Fruit fly (Drosophila melanogaster): ENCODE results near the gene Paip2.

Paip2 gene

dm6 chr3R:12980628-12981219, at the start of gene Paip2 (continued):
- TF ChIP-seq Ets97D (GFP tag; optimal IDR thresholded peaks at IDR 0.05) (peak; percentile 79), unc-4 (GFP tag; IDR thresholded peaks at IDR 0.05; ENCODE audit: partially characterized antibody) (peak; percentile 98), stwl (tag; optimal IDR thresholded peaks at IDR 0.05) (peak; percentile 69), CG7928 (GFP tag; optimal IDR thresholded peaks at IDR 0.05) (no peak), psq (GFP tag; optimal IDR thresholded peaks at IDR 0.05) (no peak), Hmx (GFP tag; optimal IDR thresholded peaks at IDR 0.05) (no peak), CrebB (tag; optimal IDR thresholded peaks at IDR 0.05) (no peak), CG1024 (GFP tag; IDR thresholded peaks at IDR 0.05) (no peak), sens (GFP tag) (peak; percentile 70), CoRest (tag; optimal IDR thresholded peaks at IDR 0.05) (peak; percentile 67), Eip74EF (GFP tag; optimal IDR thresholded peaks at IDR 0.05) (no peak), kah (GFP tag; optimal IDR thresholded peaks at IDR 0.05) (no peak), CG3847 (GFP tag; IDR thresholded peaks at IDR 0.05) (peak; percentile 28), insv (GFP tag; optimal IDR thresholded peaks at IDR 0.05) (peak in 1 of 2 experiments; percentile 32), Dad (GFP tag; optimal IDR thresholded peaks at IDR 0.05) (peak; percentile 35), HLH54F (GFP tag; optimal IDR thresholded peaks at IDR 0.05) (no peak), lbe (GFP tag; optimal IDR thresholded peaks at IDR 0.05) (peak; percentile 16), h (optimal IDR thresholded peaks at IDR 0.05) (no peak), E2f1 (GFP tag; IDR thresholded peaks at IDR 0.05) (no peak), CG11560 (tag; IDR thresholded peaks at IDR 0.05) (peak; percentile 61; the same call in 2 of the 3 replicates), Vsx1 (GFP tag; optimal IDR thresholded peaks at IDR 0.05) (no peak), Sin3A (optimal IDR thresholded peaks at IDR 0.05) (peak; percentile 79), CG7271 (tag; optimal IDR thresholded peaks at IDR 0.05) (no peak), jigr1 (GFP tag; IDR thresholded peaks at IDR 0.05) (no peak), Hr51 (GFP tag; optimal IDR thresholded peaks at IDR 0.05) (peak in 1 of 2 experiments; percentile 1), CG4820 (GFP tag; optimal IDR thresholded peaks at IDR 0.05) (no peak), kni (GFP tag; optimal IDR thresholded peaks at IDR 0.05) (no peak), sens-2 (GFP tag; IDR thresholded peaks at IDR 0.05) (no peak), CG31388 (GFP tag; optimal IDR thresholded peaks at IDR 0.05) (no peak), Nf-YC (tag; optimal IDR thresholded peaks at IDR 0.05) (peak; percentile 32), CG3838 (GFP tag; optimal IDR thresholded peaks at IDR 0.05) (peak; percentile 39), nerfin-1 (tag; optimal IDR thresholded peaks at IDR 0.05) (peak; percentile 31), CG12104 (GFP tag; optimal IDR thresholded peaks at IDR 0.05) (peak; percentile 34), CkIIα-i1 (GFP tag; IDR thresholded peaks at IDR 0.05) (no peak), CG6689 (GFP tag; IDR thresholded peaks at IDR 0.05) (no peak), CG12769 (tag; optimal IDR thresholded peaks at IDR 0.05) (peak; percentile 24), CG12744 (GFP tag; optimal IDR thresholded peaks at IDR 0.05) (no peak), CG32767 (GFP tag; IDR thresholded peaks at IDR 0.05) (no peak), NC2β (GFP tag; optimal IDR thresholded peaks at IDR 0.05) (no peak), Lim3 (GFP tag; IDR thresholded peaks at IDR 0.05) (no peak), stc (GFP tag; IDR thresholded peaks at IDR 0.05) (no peak), CG5180 (GFP tag; optimal IDR thresholded peaks at IDR 0.05) (no peak), CG6791 (GFP tag; IDR thresholded peaks at IDR 0.05; ENCODE audit: partially characterized antibody) (peak; percentile 97), cwo (GFP tag; optimal IDR thresholded peaks at IDR 0.05) (no peak), CG18764 (GFP tag; optimal IDR thresholded peaks at IDR 0.05) (no peak), cato (GFP tag; optimal IDR thresholded peaks at IDR 0.05; ENCODE audit: borderline replicate concordance) (no peak), HHEX (GFP tag; optimal IDR thresholded peaks at IDR 0.05) (no peak), CG6813 (GFP tag; optimal IDR thresholded peaks at IDR 0.05) (no peak), CG3726 (GFP tag; IDR thresholded peaks at IDR 0.05) (no peak), gt (GFP tag; IDR thresholded peaks at IDR 0.05) (no peak), CG9437 (GFP tag; optimal IDR thresholded peaks at IDR 0.05) (no peak)
